Fruit fly (Drosophila melanogaster): ENCODE results near the gene Moe.

DNA sequence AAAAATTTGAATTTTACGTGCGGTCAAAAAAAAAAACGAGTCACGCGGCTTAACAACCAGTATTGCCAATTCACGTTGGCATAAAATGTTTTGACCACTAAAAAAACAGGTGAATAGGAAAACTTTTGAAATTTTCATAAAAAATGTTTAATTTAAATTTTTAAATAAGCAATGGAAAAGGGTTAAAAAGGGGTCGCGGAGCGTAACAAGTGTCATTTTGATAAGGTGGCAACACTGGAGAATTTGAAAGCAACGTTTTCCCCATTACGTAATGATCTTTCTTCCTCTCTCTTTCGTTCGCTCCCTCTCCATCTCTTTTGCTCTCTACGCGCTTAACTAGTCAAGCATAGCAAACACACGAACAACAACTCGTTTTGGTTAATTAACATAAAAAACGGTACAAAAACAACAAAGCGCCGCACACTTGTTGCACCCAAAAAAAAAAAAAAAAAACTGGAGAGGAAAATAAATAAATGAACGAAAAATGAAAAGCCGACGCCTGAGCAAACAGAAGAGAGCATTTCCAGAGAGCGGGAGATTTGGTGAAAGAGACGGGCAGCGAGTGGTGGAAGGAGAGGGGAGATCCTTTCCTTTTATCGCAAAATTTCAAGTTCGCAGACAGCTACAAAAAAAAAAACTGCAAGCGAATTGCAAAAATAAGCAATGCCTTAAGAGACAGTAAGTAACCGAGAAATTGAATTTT lies 3.7 kb downstream of the Moe start:
- TF ChIP-seq Snoo (tag; optimal IDR thresholded peaks at IDR 0.05) (peak; percentile 72), Pif1B (GFP tag; optimal IDR thresholded peaks at IDR 0.05) (peak; percentile 63), CG10348 (GFP tag; IDR thresholded peaks at IDR 0.05) (no peak), Pif1A (GFP tag; optimal IDR thresholded peaks at IDR 0.05) (peak; percentile 68)
